Fruit fly (Drosophila melanogaster) whole organism, embryonic: ENCODE measurements around the gene TwdlV.

ENCODE experiments used
- dm ChIP-seq: fragments of 200-800 bp; sonication (Bioruptor generic); optimal IDR thresholded peaks from 3 replicates; lab custom pipeline; 2016; ENCODE audit warnings: missing biosample characterization, missing genetic modification characterization
- mld ChIP-seq: fragments of 200-800 bp; sonication (Bioruptor generic); IDR thresholded peaks from 3 replicates; pipeline ENCODE4 v1.3.6; 2022; ENCODE audit warnings: missing biosample characterization, missing genetic modification characterization; ENCODE audit not compliant: partially characterized antibody

- TF ChIP-seq dm (no peak), mld (no peak)
These were observed 25.6 kb downstream of the TwdlV start, which contains the start of gene cpx for dm6 chr3R:4280062-4280461.
